Worm (Caenorhabditis elegans) whole organism, young adult: ENCODE results near the gene stdh-2.

ENCODE experiments used
- B0336.3 ChIP-seq: fragments of 200-800 bp; sonication (Bioruptor generic); IDR thresholded peaks from 2 replicates; pipeline ENCODE4 v1.3.6; 2022; ENCODE audit warnings: missing genetic modification characterization, missing compliant biosample characterization
- F10E7.11 ChIP-seq: sonication (generic microtip); optimal IDR thresholded peaks from 2 replicates; lab custom pipeline; 2017; ENCODE audit warnings: mild to moderate bottlenecking, missing genetic modification characterization, moderate library complexity, missing compliant biosample characterization
- F33H1.4 ChIP-seq: fragments of 200-800 bp; sonication (Bioruptor generic); IDR thresholded peaks from 2 replicates; pipeline ENCODE4 v1.3.6; 2022; ENCODE audit warnings: missing genetic modification reagents, missing genetic modification characterization, missing compliant biosample characterization
- F55B11.4 ChIP-seq: sonication (generic microtip); optimal IDR thresholded peaks from 2 replicates; lab custom pipeline; 2016; ENCODE audit warnings: missing compliant biosample characterization, missing genetic modification characterization, borderline replicate concordance; ENCODE audit not compliant: insufficient read depth
- K11D2.4 ChIP-seq: fragments of 200-800 bp; sonication (Bioruptor generic); IDR thresholded peaks from 2 replicates; pipeline ENCODE4 v1.3.6; 2022; ENCODE audit warnings: missing genetic modification reagents, missing genetic modification characterization, missing compliant biosample characterization
- ekl-4 ChIP-seq: fragments of 200-800 bp; sonication (Bioruptor generic); IDR thresholded peaks from 2 replicates; pipeline ENCODE4 v1.3.6; 2022; ENCODE audit warnings: missing genetic modification reagents, missing genetic modification characterization, missing compliant biosample characterization
- hmg-20 ChIP-seq: fragments of 200-800 bp; sonication (Bioruptor generic); IDR thresholded peaks from 2 replicates; pipeline ENCODE4 v1.3.6; 2022; ENCODE audit warnings: missing genetic modification reagents, missing genetic modification characterization, missing compliant biosample characterization
- hrde-1 ChIP-seq: sonication (generic microtip); optimal IDR thresholded peaks from 2 replicates; lab custom pipeline; 2016; ENCODE audit warnings: missing genetic modification characterization, mild to moderate bottlenecking, missing compliant biosample characterization, moderate library complexity, missing genotype, missing genetic modification reagents, borderline replicate concordance
- madf-3 ChIP-seq: fragments of 200-800 bp; sonication (Bioruptor generic); IDR thresholded peaks from 2 replicates; pipeline ENCODE4 v1.3.6; 2022; ENCODE audit warnings: missing genetic modification reagents, missing genetic modification characterization, missing compliant biosample characterization
- nfya-1 ChIP-seq: sonication (generic microtip); optimal IDR thresholded peaks from 2 replicates; lab custom pipeline; 2017; ENCODE audit warnings: antibody characterized with exemption, missing compliant biosample characterization, missing genetic modification characterization, borderline replicate concordance; ENCODE audit not compliant: insufficient read depth
- pha-4 ChIP-seq: fragments of 150-350 bp; sonication (generic microtip); optimal IDR thresholded peaks from 2 replicates; lab custom pipeline; 2014; ENCODE audit warnings: missing biosample characterization, missing genetic modification reagents, missing genetic modification characterization
- tbx-9 ChIP-seq: sonication (generic microtip); optimal IDR thresholded peaks from 2 replicates; lab custom pipeline; 2016; ENCODE audit warnings: borderline replicate concordance, missing genetic modification characterization, inconsistent platforms, missing compliant biosample characterization
- unc-62 ChIP-seq: fragments of 150-350 bp; optimal IDR thresholded peaks from 2 replicates; lab custom pipeline; 2014; ENCODE audit warnings: missing biosample characterization, missing genetic modification reagents, missing genetic modification characterization
- ztf-6 ChIP-seq: fragments of 200-800 bp; sonication (Bioruptor generic); IDR thresholded peaks from 2 replicates; pipeline ENCODE4 v1.3.6; 2022; ENCODE audit warnings: missing genetic modification reagents, missing genetic modification characterization, missing compliant biosample characterization

DNA sequence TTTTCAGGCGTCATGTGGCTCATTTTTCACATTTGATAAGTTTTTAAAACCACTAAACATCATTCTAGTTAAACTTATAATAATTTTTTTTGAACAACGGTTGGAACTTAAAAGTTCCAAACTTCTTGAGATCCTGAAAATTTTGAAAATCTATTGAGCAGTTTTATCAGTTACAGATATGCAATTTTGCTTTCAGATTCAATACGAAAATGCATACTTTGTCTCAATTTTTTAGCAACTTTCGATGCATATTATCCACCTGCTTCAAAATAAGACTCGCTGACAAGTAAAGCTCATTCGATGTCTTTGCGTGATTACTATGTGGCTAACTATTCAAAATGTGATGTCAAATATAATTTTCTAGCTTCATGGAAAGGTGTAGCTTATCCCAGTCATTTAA lies 22.5 kb downstream of the stdh-2 start, which contains the start of gene srh-95:
- TF ChIP-seq F33H1.4 (GFP tag; lab: Robert Waterston, UW) (no peak), B0336.3 (no peak), madf-3 (GFP tag; lab: Robert Waterston, UW) (no peak), nfya-1 (tag; lab: Kevin White, UChicago) (no peak), K11D2.4 (GFP tag; lab: Robert Waterston, UW) (no peak), pha-4 (tag; lab: Kevin White, UChicago) (no peak), tbx-9 (tag; lab: Kevin White, UChicago) (no peak), ztf-6 (GFP tag; lab: Robert Waterston, UW) (no peak), ekl-4 (GFP tag; lab: Robert Waterston, UW) (no peak), F10E7.11 (tag; lab: Kevin White, UChicago) (no peak), hmg-20 (GFP tag; lab: Robert Waterston, UW) (no peak), F55B11.4 (no peak), hrde-1 (tag; lab: Kevin White, UChicago) (no peak), unc-62 (GFP tag; lab: Kevin White, UChicago) (no peak)
